Fruit fly (Drosophila melanogaster): Measurements from ENCODE around the gene bbg.

The bbg gene

dm6 chr3L:14485401-14485800 is 50.7 kb downstream of the bbg start:
- TF ChIP-seq CG17801 (GFP tag; optimal IDR thresholded peaks at IDR 0.05; ENCODE audit: partially characterized antibody), result no peak

dm6 chr3L:14482955-14483354 is 53.1 kb downstream of the bbg start:
- no peak for TF ChIP-seq CG17801 (GFP tag; optimal IDR thresholded peaks at IDR 0.05; ENCODE audit: partially characterized antibody)

dm6 chr3L:14481397-14481796 is 54.7 kb downstream of the bbg start:
- no peak for TF ChIP-seq CG17801 (GFP tag; optimal IDR thresholded peaks at IDR 0.05; ENCODE audit: partially characterized antibody)

dm6 chr3L:14476804-14477239 is 59.3 kb downstream of the bbg start:
- no peak for TF ChIP-seq CG17801 (GFP tag; optimal IDR thresholded peaks at IDR 0.05; ENCODE audit: partially characterized antibody)

dm6 chr3L:14464209-14464901 is 71.7 kb downstream of the bbg start:
- no peak for TF ChIP-seq CG17801 (GFP tag; optimal IDR thresholded peaks at IDR 0.05; ENCODE audit: partially characterized antibody)

dm6 chr3L:14463454-14464208 is 72.4 kb downstream of the bbg start:
- no peak for TF ChIP-seq CG17801 (GFP tag; optimal IDR thresholded peaks at IDR 0.05; ENCODE audit: partially characterized antibody)

- TF ChIP-seq CG17801 (GFP tag; optimal IDR thresholded peaks at IDR 0.05; ENCODE audit: partially characterized antibody), result no peak
These were observed 73.8 kb downstream of the bbg start for dm6 chr3L:14462322-14462721.

dm6 chr3L:14461065-14461464 is 75.0 kb downstream of the bbg start:
- TF ChIP-seq CG17801 (GFP tag; optimal IDR thresholded peaks at IDR 0.05; ENCODE audit: partially characterized antibody), result no peak

dm6 chr3L:14456898-14457297 is 79.2 kb downstream of the bbg start:
- TF ChIP-seq CG17801 (GFP tag; optimal IDR thresholded peaks at IDR 0.05; ENCODE audit: partially characterized antibody), result no peak

- TF ChIP-seq CG17801 (GFP tag; optimal IDR thresholded peaks at IDR 0.05; ENCODE audit: partially characterized antibody), result no peak
These were observed 80.0 kb downstream of the bbg start for dm6 chr3L:14455968-14456678.

dm6 chr3L:14454716-14455115 is 81.4 kb downstream of the bbg start:
- TF ChIP-seq CG17801 (GFP tag; optimal IDR thresholded peaks at IDR 0.05; ENCODE audit: partially characterized antibody), result no peak

dm6 chr3L:14453260-14453590 is 82.9 kb downstream of the bbg start:
- TF ChIP-seq CG17801 (GFP tag; optimal IDR thresholded peaks at IDR 0.05; ENCODE audit: partially characterized antibody), result no peak

dm6 chr3L:14452419-14453259 is 83.4 kb downstream of the bbg start:
- no peak for TF ChIP-seq CG17801 (GFP tag; optimal IDR thresholded peaks at IDR 0.05; ENCODE audit: partially characterized antibody)

- TF ChIP-seq CG17801 (GFP tag; optimal IDR thresholded peaks at IDR 0.05; ENCODE audit: partially characterized antibody), result no peak
These were observed 84.5 kb downstream of the bbg start for dm6 chr3L:14451534-14451933.

- no peak for TF ChIP-seq CG17801 (GFP tag; optimal IDR thresholded peaks at IDR 0.05; ENCODE audit: partially characterized antibody)
These were observed 85.6 kb downstream of the bbg start for dm6 chr3L:14450347-14450926.
